Fruit fly (Drosophila melanogaster) whole organism, prepupa: ENCODE measurements around the gene msd1.

Experiments used
- Blimp-1 ChIP-seq: fragments of 200-800 bp; sonication (Bioruptor generic); optimal IDR thresholded peaks from 3 replicates; lab custom pipeline; 2017; ENCODE audit warnings: missing biosample characterization, missing genetic modification characterization, mild to moderate bottlenecking, moderate library complexity, missing genetic modification reagents
- CG10631 ChIP-seq: fragments of 200-800 bp; sonication (Bioruptor generic); optimal IDR thresholded peaks from 2 replicates; lab custom pipeline; 2016; ENCODE audit warnings: missing biosample characterization, missing genetic modification characterization
- CG10669 ChIP-seq: fragments of 200-800 bp; sonication (Bioruptor generic); optimal IDR thresholded peaks from 3 replicates; lab custom pipeline; 2018; ENCODE audit warnings: missing biosample characterization, mild to moderate bottlenecking, missing genetic modification characterization, moderate library complexity
- CG11294 ChIP-seq: fragments of 200-800 bp; sonication (Bioruptor generic); IDR thresholded peaks from 2 replicates; pipeline ENCODE4 v1.3.6; 2022; ENCODE audit warnings: missing biosample characterization, missing genetic modification characterization
- CG11762 ChIP-seq: fragments of 200-800 bp; sonication (Bioruptor generic); optimal IDR thresholded peaks from 3 replicates; lab custom pipeline; 2016; ENCODE audit warnings: missing biosample characterization, missing genetic modification characterization; ENCODE audit not compliant: insufficient read depth
- CG1621 ChIP-seq: fragments of 200-800 bp; sonication (Bioruptor generic); optimal IDR thresholded peaks from 3 replicates; lab custom pipeline; 2018; ENCODE audit warnings: missing biosample characterization, mild to moderate bottlenecking, missing genetic modification characterization
- CG16779 ChIP-seq: fragments of 200-800 bp; sonication (Bioruptor generic); optimal IDR thresholded peaks from 3 replicates; lab custom pipeline; 2017; ENCODE audit warnings: missing biosample characterization, mild to moderate bottlenecking, missing genetic modification characterization
- CG3032 ChIP-seq: fragments of 200-800 bp; optimal IDR thresholded peaks from 2 replicates; lab custom pipeline; 2019; ENCODE audit warnings: missing biosample characterization, mild to moderate bottlenecking, missing genetic modification characterization, moderate library complexity
- CG31627 ChIP-seq: fragments of 200-800 bp; sonication (Bioruptor generic); optimal IDR thresholded peaks from 3 replicates; lab custom pipeline; 2016; ENCODE audit warnings: missing biosample characterization, missing genetic modification characterization
- CG32006 ChIP-seq: fragments of 200-800 bp; sonication (Bioruptor generic); optimal IDR thresholded peaks from 3 replicates; lab custom pipeline; 2017; ENCODE audit warnings: missing biosample characterization, mild to moderate bottlenecking, missing genetic modification characterization
- CG34406 ChIP-seq: fragments of 200-800 bp; sonication (Bioruptor generic); optimal IDR thresholded peaks from 3 replicates; lab custom pipeline; 2016; ENCODE audit warnings: missing biosample characterization, missing genetic modification characterization
- CG3919 ChIP-seq: fragments of 200-800 bp; sonication (Bioruptor generic); optimal IDR thresholded peaks from 3 replicates; lab custom pipeline; 2016; ENCODE audit warnings: missing biosample characterization, missing genetic modification characterization
- CG4318 ChIP-seq: fragments of 200-800 bp; sonication (Bioruptor generic); optimal IDR thresholded peaks from 3 replicates; lab custom pipeline; 2017; ENCODE audit warnings: missing biosample characterization, mild to moderate bottlenecking, missing genetic modification characterization
- CG6163 ChIP-seq: fragments of 200-800 bp; sonication (Bioruptor generic); IDR thresholded peaks from 3 replicates; pipeline ENCODE4 v1.3.6; 2022; ENCODE audit warnings: missing biosample characterization, missing genetic modification characterization
- CG6276 ChIP-seq: fragments of 200-800 bp; sonication (Bioruptor generic); optimal IDR thresholded peaks from 2 replicates; lab custom pipeline; 2017; ENCODE audit warnings: missing biosample characterization, mild to moderate bottlenecking, missing genetic modification characterization
- CG6792 ChIP-seq: fragments of 200-800 bp; sonication (Bioruptor generic); optimal IDR thresholded peaks from 3 replicates; lab custom pipeline; 2016; ENCODE audit warnings: missing biosample characterization, missing genetic modification characterization
- CG6854 ChIP-seq: fragments of 200-800 bp; sonication (Bioruptor generic); optimal IDR thresholded peaks from 2 replicates; lab custom pipeline; 2017; ENCODE audit warnings: missing biosample characterization, mild to moderate bottlenecking, missing genetic modification characterization
- CG7368 ChIP-seq: fragments of 200-800 bp; sonication (Bioruptor generic); optimal IDR thresholded peaks from 3 replicates; lab custom pipeline; 2016; ENCODE audit warnings: missing biosample characterization, missing genetic modification characterization
- CG8119 ChIP-seq: fragments of 200-800 bp; sonication (Bioruptor generic); IDR thresholded peaks from 3 replicates; pipeline ENCODE4 v1.3.6; 2022; ENCODE audit warnings: missing biosample characterization, missing genetic modification characterization
- CG8632 ChIP-seq: fragments of 200-800 bp; sonication (Bioruptor generic); optimal IDR thresholded peaks from 3 replicates; lab custom pipeline; 2016; ENCODE audit warnings: missing biosample characterization, missing genetic modification characterization
- Eip75B ChIP-seq: fragments of 200-800 bp; sonication (Bioruptor generic); optimal IDR thresholded peaks from 3 replicates; lab custom pipeline; 2016; ENCODE audit warnings: missing biosample characterization, missing genetic modification characterization
- Eip78C ChIP-seq: fragments of 200-800 bp; sonication (Bioruptor generic); peaks from one replicate; lab custom pipeline; 2016; ENCODE audit warnings: missing biosample characterization, missing genetic modification characterization
- Eip93F ChIP-seq: fragments of 200-800 bp; sonication (Bioruptor generic); optimal IDR thresholded peaks from 2 replicates; lab custom pipeline; 2016; ENCODE audit warnings: missing biosample characterization, mild to moderate bottlenecking, missing genetic modification characterization
- Ets21C ChIP-seq: fragments of 200-800 bp; sonication (Bioruptor generic); optimal IDR thresholded peaks from 3 replicates; lab custom pipeline; 2016; ENCODE audit warnings: missing biosample characterization, missing genetic modification characterization
- Ets96B ChIP-seq: fragments of 200-800 bp; optimal IDR thresholded peaks from 2 replicates; lab custom pipeline; 2019; ENCODE audit warnings: missing biosample characterization, mild to moderate bottlenecking, missing genetic modification characterization, moderate library complexity
- Gug ChIP-seq: fragments of 200-800 bp; sonication (Bioruptor generic); IDR thresholded peaks from 2 replicates; pipeline ENCODE4 v1.3.6; 2022; ENCODE audit warnings: missing biosample characterization, missing genetic modification characterization
- Hr38 ChIP-seq: sonication (Bioruptor generic); optimal IDR thresholded peaks from 2 replicates; lab custom pipeline; 2016; ENCODE audit warnings: missing biosample characterization, missing genetic modification characterization
- Met ChIP-seq: fragments of 200-800 bp; sonication (Bioruptor generic); optimal IDR thresholded peaks from 3 replicates; lab custom pipeline; 2016; ENCODE audit warnings: missing biosample characterization, missing genetic modification characterization
- OdsH ChIP-seq: fragments of 200-800 bp; sonication (Bioruptor generic); optimal IDR thresholded peaks from 3 replicates; lab custom pipeline; 2016; ENCODE audit warnings: missing biosample characterization, missing genetic modification characterization
- Sox102F ChIP-seq: fragments of 200-800 bp; sonication (Bioruptor generic); optimal IDR thresholded peaks from 2 replicates; lab custom pipeline; 2016; ENCODE audit warnings: missing biosample characterization, mild to moderate bottlenecking, missing genetic modification characterization
- Sox14 ChIP-seq: fragments of 200-800 bp; sonication (Bioruptor generic); optimal IDR thresholded peaks from 3 replicates; lab custom pipeline; 2016; ENCODE audit warnings: missing biosample characterization, missing genetic modification characterization
- Sox15 ChIP-seq: fragments of 200-800 bp; sonication (Bioruptor generic); optimal IDR thresholded peaks from 3 replicates; lab custom pipeline; 2016; ENCODE audit warnings: missing biosample characterization, missing genetic modification characterization
- achi ChIP-seq: fragments of 200-800 bp; sonication (Bioruptor generic); optimal IDR thresholded peaks from 3 replicates; lab custom pipeline; 2016; ENCODE audit warnings: missing biosample characterization, missing genetic modification characterization
- acj6 ChIP-seq: fragments of 200-800 bp; sonication (Bioruptor generic); optimal IDR thresholded peaks from 3 replicates; lab custom pipeline; 2016; ENCODE audit warnings: missing biosample characterization, missing genetic modification characterization
- cyc ChIP-seq: fragments of 200-800 bp; sonication (Bioruptor generic); optimal IDR thresholded peaks from 3 replicates; lab custom pipeline; 2016; ENCODE audit warnings: missing biosample characterization, missing genetic modification characterization
- dsx ChIP-seq: fragments of 200-800 bp; optimal IDR thresholded peaks from 3 replicates; lab custom pipeline; 2019; ENCODE audit warnings: missing biosample characterization, mild to moderate bottlenecking, missing genetic modification characterization, moderate library complexity; ENCODE audit not compliant: poor library complexity, severe bottlenecking
- eg ChIP-seq: fragments of 200-800 bp; sonication (Bioruptor generic); IDR thresholded peaks from 3 replicates; pipeline ENCODE4 v1.3.6; 2022; ENCODE audit warnings: missing biosample characterization, missing genetic modification characterization
- esn ChIP-seq: fragments of 200-800 bp; sonication (Bioruptor generic); optimal IDR thresholded peaks from 2 replicates; lab custom pipeline; 2016; ENCODE audit warnings: missing biosample characterization, mild to moderate bottlenecking, missing genetic modification characterization, moderate library complexity
- fd59A ChIP-seq: fragments of 200-800 bp; sonication (Bioruptor generic); optimal IDR thresholded peaks from 2 replicates; lab custom pipeline; 2017; ENCODE audit warnings: missing biosample characterization, mild to moderate bottlenecking, missing genetic modification characterization, missing genetic modification reagents
- fd85E ChIP-seq: fragments of 200-800 bp; sonication (Bioruptor generic); optimal IDR thresholded peaks from 3 replicates; lab custom pipeline; 2016; ENCODE audit warnings: missing biosample characterization, missing genetic modification characterization
- lz ChIP-seq: fragments of 200-800 bp; sonication (Bioruptor generic); optimal IDR thresholded peaks from 3 replicates; lab custom pipeline; 2016; ENCODE audit warnings: missing biosample characterization, missing genetic modification characterization
- pdm3 ChIP-seq: fragments of 200-800 bp; sonication (Bioruptor generic); optimal IDR thresholded peaks from 3 replicates; lab custom pipeline; 2016; ENCODE audit warnings: missing biosample characterization, missing genetic modification characterization
- salr ChIP-seq, 2 experiments: fragments of 200-800 bp; sonication (Bioruptor generic); optimal IDR thresholded peaks; 3 replicates each; lab custom pipeline; 2016 to 2018; ENCODE audit warnings: missing biosample characterization in 2 of 2, missing genetic modification characterization in 2 of 2, mild to moderate bottlenecking in 1 of 2
- spab ChIP-seq: fragments of 200-800 bp; sonication (Bioruptor generic); optimal IDR thresholded peaks from 2 replicates; lab custom pipeline; 2017; ENCODE audit warnings: missing biosample characterization, mild to moderate bottlenecking, missing genetic modification characterization, missing genetic modification reagents
- ss ChIP-seq, 2 experiments: fragments of 200-800 bp; sonication (Bioruptor generic); optimal IDR thresholded peaks; 2 replicates in 1 of 2; 3 replicates in 1 of 2; lab custom pipeline; 2017 to 2018; ENCODE audit warnings: mild to moderate bottlenecking in 2 of 2, missing biosample characterization in 2 of 2, missing genetic modification characterization in 2 of 2, moderate library complexity in 1 of 2
- vri ChIP-seq: fragments of 200-800 bp; sonication (Bioruptor generic); optimal IDR thresholded peaks from 3 replicates; lab custom pipeline; 2016; ENCODE audit warnings: missing biosample characterization, mild to moderate bottlenecking, missing genetic modification characterization

The msd1 gene

DNA sequence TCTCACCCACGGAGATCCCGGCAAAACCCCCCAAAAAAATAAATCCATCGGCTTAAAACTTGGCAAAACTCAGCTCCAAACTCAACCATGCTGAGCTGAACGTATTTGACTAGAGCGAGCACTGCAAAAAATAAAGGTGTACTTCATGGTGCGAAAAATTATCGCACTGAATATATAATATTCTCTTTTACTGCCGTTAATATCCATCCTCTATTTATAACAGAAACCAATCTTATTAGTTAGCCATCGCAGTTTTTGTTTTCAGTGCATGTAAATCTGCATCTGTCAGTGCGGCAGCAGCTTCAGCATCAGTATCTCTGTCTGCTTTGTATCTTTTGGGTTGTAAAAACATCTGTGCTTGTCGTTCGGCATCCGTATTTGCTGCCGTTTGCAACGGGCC, 39.4 kb downstream of the msd1 start (continued):
- peak; percentile 68 for TF ChIP-seq CG32006 (GFP tag; lab: Kevin White, UChicago)
- TF ChIP-seq CG31627 (GFP tag; lab: Kevin White, UChicago): peak; percentile 36
- TF ChIP-seq CG7368 (GFP tag; lab: Kevin White, UChicago): no peak
- TF ChIP-seq pdm3 (GFP tag; lab: Kevin White, UChicago): peak; percentile 51
- 0 out of 2 replicates have a peak, but pooled peaks have one; percentile 18 for TF ChIP-seq CG11294 (GFP tag; lab: Robert Waterston, UW)
- TF ChIP-seq lz: peak; percentile 29
- TF ChIP-seq CG4318 (GFP tag; lab: Kevin White, UChicago): peak; percentile 45
- peak; percentile 68; the same call in 2 of the 3 replicates for TF ChIP-seq CG6163 (GFP tag; lab: Robert Waterston, UW)
- TF ChIP-seq vri (GFP tag; lab: Kevin White, UChicago): no peak
- TF ChIP-seq fd59A (GFP tag; lab: Kevin White, UChicago): peak; percentile 4
- TF ChIP-seq Blimp-1 (GFP tag; lab: Kevin White, UChicago): no peak
- peak; percentile 27 for TF ChIP-seq CG34406
- no peak for TF ChIP-seq dsx (GFP tag; lab: Kevin White, UChicago)
- TF ChIP-seq acj6 (GFP tag; lab: Kevin White, UChicago): peak; percentile 53
- peak; percentile 17 for TF ChIP-seq CG10669 (GFP tag; lab: Kevin White, UChicago)
- TF ChIP-seq CG6792 (GFP tag; lab: Kevin White, UChicago): no peak
- TF ChIP-seq CG16779: no peak
- TF ChIP-seq Sox14 (GFP tag; lab: Kevin White, UChicago): peak; percentile 34
- TF ChIP-seq Ets21C: no peak
- TF ChIP-seq CG6276 (GFP tag; lab: Kevin White, UChicago): peak; percentile 27
- TF ChIP-seq CG3032 (tag; lab: Kevin White, UChicago): no peak
- peak; percentile 0 for TF ChIP-seq CG8632 (GFP tag; lab: Kevin White, UChicago)
- no peak for TF ChIP-seq Eip93F (GFP tag; lab: Kevin White, UChicago)
- TF ChIP-seq Sox102F (GFP tag; lab: Kevin White, UChicago): peak; percentile 13
- no peak for TF ChIP-seq Eip75B (GFP tag; lab: Kevin White, UChicago)
- TF ChIP-seq achi (GFP tag; lab: Kevin White, UChicago): peak; percentile 31
- peak; percentile 39 for TF ChIP-seq CG10631 (GFP tag; lab: Kevin White, UChicago)
- no peak for TF ChIP-seq CG6854 (GFP tag; lab: Kevin White, UChicago)
- peak; percentile 78 for TF ChIP-seq CG8119 (GFP tag; lab: Robert Waterston, UW)
- no peak for TF ChIP-seq CG11762 (GFP tag; lab: Kevin White, UChicago)
- TF ChIP-seq OdsH: peak; percentile 66
- no peak for TF ChIP-seq Gug (GFP tag; lab: Robert Waterston, UW)

dm6 chr3L:1374438-1375133, 43.0 kb downstream of the msd1 start:
- TF ChIP-seq acj6 (GFP tag; lab: Kevin White, UChicago) (peak; percentile 74), lz (peak; percentile 67), CG10669 (GFP tag; lab: Kevin White, UChicago) (no peak), Sox15 (peak; percentile 39), CG7368 (GFP tag; lab: Kevin White, UChicago) (no peak), CG3919 (GFP tag; lab: Kevin White, UChicago) (peak; percentile 46), Hr38 (no peak), esn (GFP tag; lab: Kevin White, UChicago) (peak; percentile 73), CG6792 (GFP tag; lab: Kevin White, UChicago) (peak; percentile 56), salr (GFP tag; optimal IDR thresholded peaks at IDR 0.05; lab: Kevin White, UChicago) (peak in 1 of 2 experiments; percentile 57), spab (no peak), cyc (GFP tag; lab: Kevin White, UChicago) (no peak), Eip75B (GFP tag; lab: Kevin White, UChicago) (peak; percentile 45), fd59A (GFP tag; lab: Kevin White, UChicago) (peak; percentile 12), CG32006 (GFP tag; lab: Kevin White, UChicago) (peak; percentile 79), pdm3 (GFP tag; lab: Kevin White, UChicago) (peak; percentile 74), CG4318 (GFP tag; lab: Kevin White, UChicago) (peak; percentile 42), Sox14 (GFP tag; lab: Kevin White, UChicago) (peak; percentile 73), CG8119 (GFP tag; lab: Robert Waterston, UW) (peak; percentile 75), CG34406 (peak; percentile 78), Eip78C (peak; percentile 90), ss (GFP tag; optimal IDR thresholded peaks at IDR 0.05; lab: Kevin White, UChicago) (no peak), achi (GFP tag; lab: Kevin White, UChicago) (peak; percentile 48), Sox102F (GFP tag; lab: Kevin White, UChicago) (peak; percentile 69), CG6163 (GFP tag; lab: Robert Waterston, UW) (peak; percentile 82), eg (GFP tag; lab: Robert Waterston, UW) (peak; percentile 75), CG1621 (tag; lab: Kevin White, UChicago) (peak; percentile 10), CG16779 (no peak), Ets96B (tag; lab: Kevin White, UChicago) (peak; percentile 10), fd85E (GFP tag; lab: Kevin White, UChicago) (no peak), Met (GFP tag; lab: Kevin White, UChicago) (peak; percentile 76)
